Worm (Caenorhabditis elegans) whole organism, early embryonic: ENCODE results near the gene dhs-21.

Experiments used
- B0310.2 ChIP-seq: sonication (generic microtip); optimal IDR thresholded peaks from 2 replicates; lab custom pipeline; 2016; ENCODE audit warnings: mild to moderate bottlenecking, missing genetic modification characterization, missing compliant biosample characterization
- aly-1 ChIP-seq: sonication (generic microtip); optimal IDR thresholded peaks from 2 replicates; lab custom pipeline; 2016; ENCODE audit warnings: missing genetic modification characterization, missing compliant biosample characterization
- ama-1 ChIP-seq: fragments of 150-350 bp; optimal IDR thresholded peaks from 2 replicates; lab custom pipeline; 2014
- ceh-13 ChIP-seq: fragments of 200-800 bp; sonication (Bioruptor generic); optimal IDR thresholded peaks from 2 replicates; lab custom pipeline; 2018; ENCODE audit warnings: mild to moderate bottlenecking, missing genetic modification characterization, missing compliant biosample characterization
- ceh-36 ChIP-seq: sonication (generic microtip); optimal IDR thresholded peaks from 2 replicates; lab custom pipeline; 2016; ENCODE audit warnings: missing genetic modification characterization, inconsistent platforms, missing compliant biosample characterization
- ets-7 ChIP-seq: sonication (generic microtip); optimal IDR thresholded peaks from 2 replicates; lab custom pipeline; 2016; ENCODE audit warnings: missing genotype, missing genetic modification characterization, missing compliant biosample characterization
- flt-1 ChIP-seq: fragments of 200-800 bp; sonication (Bioruptor generic); IDR thresholded peaks from 2 replicates; pipeline ENCODE4 v1.3.6; 2022; ENCODE audit warnings: missing genetic modification characterization, missing compliant biosample characterization
- hmbx-1 ChIP-seq: sonication (generic microtip); optimal IDR thresholded peaks from 2 replicates; lab custom pipeline; 2016; ENCODE audit warnings: mild to moderate bottlenecking, missing genetic modification characterization, missing compliant biosample characterization
- hmg-4 ChIP-seq: fragments of 200-800 bp; sonication (Bioruptor generic); optimal IDR thresholded peaks from 2 replicates; lab custom pipeline; 2018; ENCODE audit warnings: mild to moderate bottlenecking, missing genetic modification characterization, missing compliant biosample characterization
- scrt-1 ChIP-seq: fragments of 200-800 bp; sonication (Bioruptor generic); IDR thresholded peaks from 2 replicates; pipeline ENCODE4 v1.3.6; 2022; ENCODE audit warnings: missing genetic modification characterization, missing compliant biosample characterization
- sea-1 ChIP-seq: fragments of 200-800 bp; sonication (Bioruptor generic); conservative IDR thresholded peaks from 2 replicates; pipeline ENCODE4 v1.3.6; 2022; ENCODE audit warnings: missing genetic modification characterization, missing compliant biosample characterization
- tbx-11 ChIP-seq: fragments of 200-800 bp; sonication (Bioruptor generic); IDR thresholded peaks from 2 replicates; pipeline ENCODE4 v1.3.6; 2022; ENCODE audit warnings: missing genetic modification characterization, missing compliant biosample characterization
- tbx-37 ChIP-seq: fragments of 200-800 bp; sonication (Bioruptor generic); conservative IDR thresholded peaks from 2 replicates; pipeline ENCODE4 v1.3.6; 2022; ENCODE audit warnings: missing genetic modification reagents, missing genetic modification characterization, missing compliant biosample characterization
- tra-4 ChIP-seq: sonication (generic microtip); optimal IDR thresholded peaks from 2 replicates; lab custom pipeline; 2017; ENCODE audit warnings: missing genetic modification characterization, missing compliant biosample characterization

DNA sequence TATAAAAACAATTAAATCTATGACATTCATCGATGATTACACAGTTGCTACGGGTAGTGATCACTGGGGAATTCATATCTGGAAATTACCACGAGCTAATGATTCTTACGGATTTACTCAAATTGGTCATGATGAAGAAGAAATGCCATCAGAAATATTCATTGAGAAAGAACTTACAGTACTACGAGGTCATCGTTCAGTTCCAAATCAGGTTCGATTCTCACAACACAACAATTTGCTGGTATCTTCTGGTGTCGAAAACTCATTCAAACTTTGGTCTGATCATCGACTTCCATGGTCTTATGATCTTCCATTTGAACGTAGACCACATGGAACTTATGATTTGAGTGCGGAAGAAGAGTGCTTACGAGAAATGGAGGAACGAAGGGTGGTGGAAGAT, 26.9 kb downstream of the dhs-21 start:
- TF ChIP-seq ama-1 (lab: Kevin White, UChicago), result no peak
- TF ChIP-seq aly-1, result no peak
- TF ChIP-seq hmg-4 (GFP tag; lab: Kevin White, UChicago), result no peak
- no peak for TF ChIP-seq hmbx-1 (tag; lab: Kevin White, UChicago)
- TF ChIP-seq tra-4 (tag; lab: Kevin White, UChicago), result no peak
- no peak for TF ChIP-seq flt-1
- no peak for TF ChIP-seq B0310.2 (tag; lab: Kevin White, UChicago)
- TF ChIP-seq ceh-36 (tag; lab: Kevin White, UChicago), result no peak
- TF ChIP-seq scrt-1, result no peak
- TF ChIP-seq ets-7 (tag; lab: Kevin White, UChicago), result no peak
- no peak for TF ChIP-seq tbx-37 (GFP tag; lab: Robert Waterston, UW)
- no peak for TF ChIP-seq ceh-13
- no peak for TF ChIP-seq sea-1
- TF ChIP-seq tbx-11 (GFP tag; lab: Robert Waterston, UW), result no peak
